Worm (Caenorhabditis elegans): ENCODE results near the gene fbxb-92.

fbxb-92 gene

ce11 chrII:3788356-3788962, 41.2 kb upstream of the fbxb-92 start:
- no peak for TF ChIP-seq elt-3 (tag; optimal IDR thresholded peaks at IDR 0.05)
- TF ChIP-seq nhr-28 (tag; optimal IDR thresholded peaks at IDR 0.05): no peak
- no peak for TF ChIP-seq nhr-237 (tag; optimal IDR thresholded peaks at IDR 0.05)
- no peak for TF ChIP-seq mab-5 (tag; optimal IDR thresholded peaks at IDR 0.05)
- TF ChIP-seq sem-2 (GFP tag; optimal IDR thresholded peaks at IDR 0.05): no peak
- peak; percentile 91 for TF ChIP-seq zip-8 (tag; optimal IDR thresholded peaks at IDR 0.05)
- no peak for TF ChIP-seq bed-3 (GFP tag; optimal IDR thresholded peaks at IDR 0.05)

DNA sequence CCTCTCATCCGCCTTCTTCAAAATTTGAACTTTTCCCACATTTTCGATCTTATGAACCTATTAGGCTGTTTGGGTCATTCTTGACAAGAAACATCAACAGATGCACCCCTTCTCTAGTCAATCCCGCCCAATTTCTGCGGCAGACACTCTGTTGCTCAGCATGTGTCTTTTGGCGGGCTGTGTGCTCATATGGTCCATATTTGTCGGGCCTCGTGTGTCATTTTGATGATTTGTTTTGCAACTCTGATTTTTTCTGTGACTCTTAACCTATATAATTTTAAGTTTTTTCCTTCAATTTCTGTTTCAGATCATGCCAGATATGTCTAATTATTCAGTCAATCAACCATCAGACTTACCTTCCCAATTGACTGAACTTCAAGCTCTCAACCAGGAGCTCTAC, 39.8 kb upstream of the fbxb-92 start, which contains the start of gene T24E12.13:
TSS of gene T24E12.13 (plus strand) at position 301 of the 400 bp plus-strand sequence.
- TF ChIP-seq mab-5 (tag; optimal IDR thresholded peaks at IDR 0.05) (no peak), ceh-43 (GFP tag; optimal IDR thresholded peaks at IDR 0.05) (no peak), ztf-11 (tag; optimal IDR thresholded peaks at IDR 0.05) (no peak), drap-1 (GFP tag; optimal IDR thresholded peaks at IDR 0.05) (no peak), nhr-12 (tag; optimal IDR thresholded peaks at IDR 0.05) (no peak), nhr-76 (tag; optimal IDR thresholded peaks at IDR 0.05) (no peak), unc-62 (GFP tag; optimal IDR thresholded peaks at IDR 0.05) (no peak), ham-2 (GFP tag; optimal IDR thresholded peaks at IDR 0.05) (no peak), pha-4 (tag; optimal IDR thresholded peaks at IDR 0.05) (no peak), mls-2 (tag; optimal IDR thresholded peaks at IDR 0.05) (no peak), lsy-2 (tag; optimal IDR thresholded peaks at IDR 0.05) (no peak), elt-3 (tag; optimal IDR thresholded peaks at IDR 0.05) (no peak), elt-1 (tag; optimal IDR thresholded peaks at IDR 0.05; ENCODE audit: borderline replicate concordance, insufficient read depth) (no peak), zip-8 (tag; optimal IDR thresholded peaks at IDR 0.05) (no peak), lin-32 (GFP tag; optimal IDR thresholded peaks at IDR 0.05) (no peak), lin-13 (tag; optimal IDR thresholded peaks at IDR 0.05) (no peak)

- TF ChIP-seq lin-32 (GFP tag; optimal IDR thresholded peaks at IDR 0.05) (no peak), nhr-12 (tag; optimal IDR thresholded peaks at IDR 0.05) (no peak), tbx-8 (GFP tag; optimal IDR thresholded peaks at IDR 0.05) (no peak), drap-1 (GFP tag; optimal IDR thresholded peaks at IDR 0.05) (no peak), ces-1 (GFP tag; optimal IDR thresholded peaks at IDR 0.05) (no peak), sptf-1 (tag; optimal IDR thresholded peaks at IDR 0.05) (no peak), mls-2 (tag; optimal IDR thresholded peaks at IDR 0.05) (no peak), blmp-1 (tag; optimal IDR thresholded peaks at IDR 0.05) (no peak), flh-1 (GFP tag; optimal IDR thresholded peaks at IDR 0.05) (no peak), ceh-83 (GFP tag; optimal IDR thresholded peaks at IDR 0.05) (no peak), ztf-11 (tag; optimal IDR thresholded peaks at IDR 0.05) (no peak), nhr-237 (tag; optimal IDR thresholded peaks at IDR 0.05) (no peak), cnd-1 (tag; optimal IDR thresholded peaks at IDR 0.05) (no peak), nhr-76 (tag; optimal IDR thresholded peaks at IDR 0.05) (no peak), mab-5 (tag; optimal IDR thresholded peaks at IDR 0.05) (no peak), ham-2 (GFP tag; optimal IDR thresholded peaks at IDR 0.05) (no peak), nhr-28 (tag; optimal IDR thresholded peaks at IDR 0.05) (no peak)
These were observed 39.2 kb upstream of the fbxb-92 start for ce11 chrII:3786538-3786937.

DNA sequence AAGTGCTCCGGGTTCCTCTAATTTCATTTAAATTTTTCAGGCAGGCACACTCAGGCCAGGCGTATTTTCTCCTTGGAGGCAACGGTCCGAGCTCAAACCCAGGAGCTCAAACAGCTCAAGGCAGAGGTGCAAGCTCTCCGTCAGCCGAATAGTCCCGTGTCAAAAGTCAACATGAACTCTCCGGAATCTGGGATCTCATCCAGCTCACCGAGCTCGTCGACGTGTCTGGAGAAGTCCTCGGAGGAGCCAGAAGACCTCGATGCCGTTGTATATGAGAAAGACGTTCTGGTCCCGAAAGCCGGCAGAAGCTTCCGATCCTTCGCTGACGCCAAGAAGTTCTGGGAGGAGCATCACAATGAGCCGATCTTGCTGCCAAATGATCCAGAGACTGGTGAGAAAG, 38.5 kb upstream of the fbxb-92 start:
- TF ChIP-seq ham-2 (GFP tag; optimal IDR thresholded peaks at IDR 0.05) (no peak), mab-5 (tag; optimal IDR thresholded peaks at IDR 0.05) (no peak), ceh-83 (GFP tag; optimal IDR thresholded peaks at IDR 0.05) (no peak), ceh-43 (GFP tag; optimal IDR thresholded peaks at IDR 0.05) (no peak), bed-3 (GFP tag; optimal IDR thresholded peaks at IDR 0.05) (no peak), zip-8 (tag; optimal IDR thresholded peaks at IDR 0.05) (no peak), sptf-1 (tag; optimal IDR thresholded peaks at IDR 0.05) (no peak), unc-120 (tag; optimal IDR thresholded peaks at IDR 0.05; ENCODE audit: poor library complexity, severe bottlenecking) (no peak), tbx-8 (GFP tag; optimal IDR thresholded peaks at IDR 0.05) (no peak), nhr-28 (tag; optimal IDR thresholded peaks at IDR 0.05) (no peak), drap-1 (GFP tag; optimal IDR thresholded peaks at IDR 0.05) (no peak), lin-32 (GFP tag; optimal IDR thresholded peaks at IDR 0.05) (no peak), pha-4 (tag; optimal IDR thresholded peaks at IDR 0.05) (no peak), snpc-4 (tag; optimal IDR thresholded peaks at IDR 0.05) (no peak), lsy-2 (tag; optimal IDR thresholded peaks at IDR 0.05) (no peak), ztf-11 (tag; optimal IDR thresholded peaks at IDR 0.05) (no peak), ces-1 (GFP tag; optimal IDR thresholded peaks at IDR 0.05) (no peak), elt-1 (tag; optimal IDR thresholded peaks at IDR 0.05; ENCODE audit: borderline replicate concordance, insufficient read depth) (no peak), nhr-12 (tag; optimal IDR thresholded peaks at IDR 0.05) (no peak)

DNA sequence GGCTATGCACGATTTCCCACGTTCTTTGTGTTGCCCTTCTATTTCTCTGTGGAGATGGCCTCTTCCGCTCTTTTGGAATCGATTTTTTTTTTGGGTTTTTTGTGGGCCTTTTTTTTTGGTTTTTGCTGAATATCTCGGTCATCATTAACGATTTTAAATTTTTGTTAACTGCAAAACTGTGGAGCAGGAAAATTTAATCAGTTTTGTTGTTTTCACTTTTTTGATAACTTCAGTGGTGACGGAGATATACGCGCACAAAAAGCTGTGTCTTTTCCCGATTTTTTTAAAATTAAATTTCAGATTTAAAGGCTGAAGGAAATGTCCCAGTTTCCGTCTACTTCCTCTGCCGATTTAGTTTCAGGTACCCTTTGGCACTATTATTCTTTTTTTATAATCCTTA, 38.0 kb upstream of the fbxb-92 start, which contains the start of gene T24E12.1:
TSS of gene T24E12.1 (plus strand) at position 301 of the 400 bp plus-strand sequence.
- TF ChIP-seq flh-1 (GFP tag; optimal IDR thresholded peaks at IDR 0.05) (no peak), tbx-8 (GFP tag; optimal IDR thresholded peaks at IDR 0.05) (no peak), ceh-43 (GFP tag; optimal IDR thresholded peaks at IDR 0.05) (no peak), mls-2 (tag; optimal IDR thresholded peaks at IDR 0.05) (no peak), ceh-83 (GFP tag; optimal IDR thresholded peaks at IDR 0.05) (no peak), nhr-12 (tag; optimal IDR thresholded peaks at IDR 0.05) (no peak), nhr-2 (tag; optimal IDR thresholded peaks at IDR 0.05) (no peak), unc-39 (tag; optimal IDR thresholded peaks at IDR 0.05) (no peak), cnd-1 (tag; optimal IDR thresholded peaks at IDR 0.05) (no peak), drap-1 (GFP tag; optimal IDR thresholded peaks at IDR 0.05) (no peak), lin-13 (tag; optimal IDR thresholded peaks at IDR 0.05) (no peak), ces-1 (GFP tag; optimal IDR thresholded peaks at IDR 0.05) (no peak), blmp-1 (tag; optimal IDR thresholded peaks at IDR 0.05) (no peak), lsy-2 (tag; optimal IDR thresholded peaks at IDR 0.05) (no peak)
